Worm (Caenorhabditis elegans) whole organism, L4 larva: ENCODE measurements around the gene F41C6.4.

Experiments
- aha-1 ChIP-seq: fragments of 150-350 bp; peaks from one replicate; lab custom pipeline; 2014; ENCODE audit warnings: missing biosample characterization, missing genetic modification characterization
- daf-19 ChIP-seq: fragments of 200-800 bp; sonication (Bioruptor generic); conservative IDR thresholded peaks from 2 replicates; pipeline ENCODE4 v1.3.6; 2022; ENCODE audit warnings: missing genetic modification characterization, missing compliant biosample characterization
- egl-27 ChIP-seq: sonication (generic microtip); optimal IDR thresholded peaks from 3 replicates; lab custom pipeline; 2017; ENCODE audit warnings: missing biosample characterization, missing genetic modification reagents, missing genetic modification characterization
- jun-1 ChIP-seq: fragments of 150-350 bp; optimal IDR thresholded peaks from 2 replicates; lab custom pipeline; 2014; ENCODE audit warnings: missing biosample characterization, missing genetic modification reagents, missing genetic modification characterization
- nhr-237 ChIP-seq: sonication (generic microtip); optimal IDR thresholded peaks from 2 replicates; lab custom pipeline; 2017; ENCODE audit warnings: missing biosample characterization, missing genetic modification characterization
- nhr-25 ChIP-seq: sonication (generic microtip); optimal IDR thresholded peaks from 2 replicates; lab custom pipeline; 2017; ENCODE audit warnings: missing genetic modification characterization, mild to moderate bottlenecking, missing compliant biosample characterization, antibody characterized with exemption, moderate library complexity, borderline replicate concordance; ENCODE audit not compliant: insufficient read depth
- snpc-4 ChIP-seq: fragments of 150-350 bp; optimal IDR thresholded peaks from 2 replicates; lab custom pipeline; 2014; ENCODE audit warnings: missing biosample characterization, missing genetic modification characterization
- unc-130 ChIP-seq: sonication (generic microtip); optimal IDR thresholded peaks from 2 replicates; lab custom pipeline; 2016; ENCODE audit warnings: missing genetic modification reagents, missing genetic modification characterization, missing compliant biosample characterization
- unc-39 ChIP-seq: sonication (generic microtip); optimal IDR thresholded peaks from 2 replicates; lab custom pipeline; 2017; ENCODE audit warnings: missing biosample characterization, missing genetic modification characterization

ce11 chrX:6893074-6893473 is 18.5 kb upstream of the F41C6.4 start:
- TF ChIP-seq daf-19 (GFP tag; lab: Robert Waterston, UW) (no peak), unc-130 (GFP tag; lab: Kevin White, UChicago) (no peak), snpc-4 (tag; lab: Kevin White, UChicago) (no peak), nhr-25 (tag; lab: Kevin White, UChicago) (no peak), aha-1 (tag; lab: Kevin White, UChicago) (no peak), nhr-237 (tag; lab: Kevin White, UChicago) (no peak), unc-39 (no peak), jun-1 (tag; lab: Kevin White, UChicago) (no peak), egl-27 (tag; lab: Kevin White, UChicago) (no peak)
